Fruit fly (Drosophila melanogaster) whole organism, embryonic: ENCODE measurements around the gene Hnf4.

Source experiments
- CG12391 ChIP-seq: fragments of 200-800 bp; sonication (Bioruptor generic); optimal IDR thresholded peaks from 3 replicates; lab custom pipeline; 2018; ENCODE audit warnings: missing biosample characterization, mild to moderate bottlenecking, missing genetic modification characterization, moderate library complexity
- CG17912 ChIP-seq: fragments of 200-800 bp; sonication (Bioruptor generic); optimal IDR thresholded peaks from 2 replicates; lab custom pipeline; 2018; ENCODE audit warnings: missing biosample characterization, mild to moderate bottlenecking, missing genetic modification characterization
- CG18011 ChIP-seq: fragments of 200-800 bp; sonication (Bioruptor generic); optimal IDR thresholded peaks from 2 replicates; lab custom pipeline; 2017; ENCODE audit warnings: missing biosample characterization, missing genetic modification characterization, mild to moderate bottlenecking, moderate library complexity, missing genotype
- CG3995 ChIP-seq: fragments of 200-800 bp; sonication (Bioruptor generic); optimal IDR thresholded peaks from 3 replicates; lab custom pipeline; 2016; ENCODE audit warnings: missing biosample characterization, missing genetic modification characterization
- Chrac-16 ChIP-seq: fragments of 200-800 bp; sonication (Bioruptor generic); optimal IDR thresholded peaks from 3 replicates; lab custom pipeline; 2016; ENCODE audit warnings: missing biosample characterization, missing genetic modification characterization
- CrebB ChIP-seq: fragments of 200-800 bp; sonication (Bioruptor generic); optimal IDR thresholded peaks from 3 replicates; lab custom pipeline; 2018; ENCODE audit warnings: missing biosample characterization, mild to moderate bottlenecking, missing genetic modification characterization
- Dfd ChIP-seq, 2 experiments: fragments of >200 bp; optimal IDR thresholded peaks; 2 replicates each; lab custom pipeline; 2017; ENCODE audit warnings: missing biosample characterization in 2 of 2, missing genetic modification characterization in 2 of 2
- Lpt ChIP-seq: fragments of >200 bp; optimal IDR thresholded peaks from 2 replicates; lab custom pipeline; 2018; ENCODE audit warnings: missing biosample characterization, missing genetic modification characterization
- NC2α ChIP-seq: fragments of 200-800 bp; sonication (Bioruptor generic); optimal IDR thresholded peaks from 2 replicates; lab custom pipeline; 2016; ENCODE audit warnings: missing biosample characterization, missing genetic modification characterization
- Rx ChIP-seq: fragments of 200-800 bp; sonication (Bioruptor generic); IDR thresholded peaks from 2 replicates; pipeline ENCODE4 v1.3.6; 2022; ENCODE audit warnings: missing biosample characterization, missing genetic modification characterization
- dmrt99B ChIP-seq: fragments of 200-800 bp; sonication (Bioruptor generic); optimal IDR thresholded peaks from 2 replicates; lab custom pipeline; 2018; ENCODE audit warnings: missing biosample characterization, mild to moderate bottlenecking, missing genetic modification characterization, moderate library complexity

DNA sequence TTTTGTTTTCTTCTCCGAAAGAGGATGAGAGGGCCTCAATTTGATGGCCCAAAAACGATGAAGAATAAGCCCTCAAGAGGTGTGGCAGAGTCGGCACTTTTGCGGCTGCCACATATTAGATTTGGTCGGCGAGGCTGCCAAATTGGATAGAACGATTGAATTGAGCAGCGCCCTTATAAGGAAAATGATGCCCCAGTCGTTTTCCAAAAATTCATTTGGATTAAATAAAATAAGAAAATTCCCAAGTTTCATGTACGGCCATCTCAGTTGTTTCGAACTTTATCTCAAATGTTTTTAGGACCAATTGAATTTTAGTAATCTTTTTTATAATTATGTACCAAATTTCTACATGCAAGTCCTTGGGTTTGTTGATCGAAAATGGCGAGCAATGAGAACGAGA, 42.6 kb upstream of the Hnf4 start, which contains the start of the genes CG45307 and CG12438:
- TF ChIP-seq Lpt (GFP tag; lab: Kevin White, UChicago) (no peak), CG12391 (tag; lab: Kevin White, UChicago) (no peak), Chrac-16 (no peak), dmrt99B (no peak), Rx (GFP tag; lab: Robert Waterston, UW) (no peak), CG17912 (no peak), NC2α (no peak), CG18011 (GFP tag; lab: Kevin White, UChicago) (no peak), Dfd (GFP tag; optimal IDR thresholded peaks at IDR 0.05; lab: Kevin White, UChicago) (no peak), CG3995 (GFP tag; lab: Kevin White, UChicago) (no peak), CrebB (tag; lab: Kevin White, UChicago) (no peak)
